Worm (Caenorhabditis elegans): ENCODE data around the gene jmjd-1.1.

Gene jmjd-1.1

DNA sequence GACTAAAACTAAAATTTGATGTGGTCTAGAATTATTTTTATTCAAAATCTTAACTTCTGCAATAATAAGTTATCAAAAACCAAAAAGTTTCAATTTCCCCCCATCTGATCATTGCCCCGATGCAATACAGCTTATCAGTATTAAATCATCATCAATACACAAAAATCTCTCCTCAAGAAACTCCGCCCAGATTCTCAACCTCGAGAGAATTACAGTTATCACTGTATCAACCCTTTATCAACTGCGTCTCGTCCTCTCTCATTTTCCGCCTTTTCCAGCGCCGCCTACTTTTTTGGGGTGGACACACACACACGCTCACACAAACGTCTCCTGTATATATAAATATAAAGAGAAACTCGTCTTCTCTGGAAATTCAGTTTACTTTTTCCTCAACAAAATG, 36.0 kb downstream of the jmjd-1.1 start, which contains the start of gene T27D12.1:
T27D12.1 (plus strand) TSS at position 301 of the 400 bp plus-strand sequence.
- TF ChIP-seq tra-4 (tag; optimal IDR thresholded peaks at IDR 0.05) (no peak), flt-1 (GFP tag; IDR thresholded peaks at IDR 0.05) (no peak), ceh-13 (GFP tag; optimal IDR thresholded peaks at IDR 0.05) (no peak), pes-1 (GFP tag; IDR thresholded peaks at IDR 0.05) (no peak), F13C5.2 (tag; optimal IDR thresholded peaks at IDR 0.05) (no peak)

DNA sequence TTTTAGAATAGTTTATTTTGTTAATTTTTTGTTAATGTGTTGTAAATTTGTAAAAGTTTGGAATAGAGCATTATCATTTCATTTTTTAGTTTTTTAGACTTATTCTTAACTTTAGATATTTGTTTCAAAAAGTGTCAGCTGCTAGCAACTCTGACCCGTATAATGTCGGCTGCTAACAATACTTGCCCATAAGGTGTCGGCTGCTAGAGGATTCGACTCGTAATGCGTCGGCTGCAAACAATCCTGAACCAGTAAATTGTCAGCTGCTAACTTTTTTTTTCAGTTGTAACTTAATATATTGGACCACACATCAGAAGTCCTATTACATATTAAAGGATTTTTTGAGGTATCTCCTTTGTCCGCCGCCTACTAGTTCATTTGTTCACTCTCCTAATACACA, 36.4 kb downstream of the jmjd-1.1 start:
- no peak for TF ChIP-seq ets-7 (tag; optimal IDR thresholded peaks at IDR 0.05)
- TF ChIP-seq scrt-1 (GFP tag; IDR thresholded peaks at IDR 0.05) = no peak
- TF ChIP-seq ama-1 (optimal IDR thresholded peaks at IDR 0.05) = no peak
- no peak for TF ChIP-seq tbx-37 (GFP tag; conservative IDR thresholded peaks at IDR 0.05)
- TF ChIP-seq pes-1 (GFP tag; IDR thresholded peaks at IDR 0.05) = no peak
- no peak for TF ChIP-seq F13C5.2 (tag; optimal IDR thresholded peaks at IDR 0.05)
- no peak for TF ChIP-seq hmg-4 (GFP tag; optimal IDR thresholded peaks at IDR 0.05)
- TF ChIP-seq flt-1 (GFP tag; IDR thresholded peaks at IDR 0.05) = no peak
- TF ChIP-seq hnd-1 (tag; optimal IDR thresholded peaks at IDR 0.05) = no peak
- no peak for TF ChIP-seq tbx-11 (GFP tag; IDR thresholded peaks at IDR 0.05)

ce11 chrII:11843441-11843840, 37.1 kb downstream of the jmjd-1.1 start:
- TF ChIP-seq hnd-1 (tag; optimal IDR thresholded peaks at IDR 0.05) (no peak), flt-1 (GFP tag; IDR thresholded peaks at IDR 0.05) (no peak), hmg-4 (GFP tag; optimal IDR thresholded peaks at IDR 0.05) (no peak), B0310.2 (tag; optimal IDR thresholded peaks at IDR 0.05) (no peak), F13C5.2 (tag; optimal IDR thresholded peaks at IDR 0.05) (no peak), ceh-36 (tag; optimal IDR thresholded peaks at IDR 0.05) (no peak), scrt-1 (GFP tag; IDR thresholded peaks at IDR 0.05) (no peak), sea-1 (GFP tag; conservative IDR thresholded peaks at IDR 0.05) (no peak), ets-7 (tag; optimal IDR thresholded peaks at IDR 0.05) (no peak), tra-4 (tag; optimal IDR thresholded peaks at IDR 0.05) (no peak), tbx-37 (GFP tag; conservative IDR thresholded peaks at IDR 0.05) (no peak), pes-1 (GFP tag; IDR thresholded peaks at IDR 0.05) (no peak), tbx-11 (GFP tag; IDR thresholded peaks at IDR 0.05) (no peak)

ce11 chrII:11844072-11844471, 37.7 kb downstream of the jmjd-1.1 start:
- TF ChIP-seq flt-1 (GFP tag; IDR thresholded peaks at IDR 0.05) (no peak), tra-4 (tag; optimal IDR thresholded peaks at IDR 0.05) (no peak), ets-7 (tag; optimal IDR thresholded peaks at IDR 0.05) (no peak), hmbx-1 (tag; optimal IDR thresholded peaks at IDR 0.05) (no peak), F13C5.2 (tag; optimal IDR thresholded peaks at IDR 0.05) (no peak), ceh-13 (GFP tag; optimal IDR thresholded peaks at IDR 0.05) (no peak), tbx-37 (GFP tag; conservative IDR thresholded peaks at IDR 0.05) (no peak), aly-1 (tag; optimal IDR thresholded peaks at IDR 0.05) (no peak), scrt-1 (GFP tag; IDR thresholded peaks at IDR 0.05) (no peak), tbx-11 (GFP tag; IDR thresholded peaks at IDR 0.05) (no peak), pes-1 (GFP tag; IDR thresholded peaks at IDR 0.05) (no peak)

DNA sequence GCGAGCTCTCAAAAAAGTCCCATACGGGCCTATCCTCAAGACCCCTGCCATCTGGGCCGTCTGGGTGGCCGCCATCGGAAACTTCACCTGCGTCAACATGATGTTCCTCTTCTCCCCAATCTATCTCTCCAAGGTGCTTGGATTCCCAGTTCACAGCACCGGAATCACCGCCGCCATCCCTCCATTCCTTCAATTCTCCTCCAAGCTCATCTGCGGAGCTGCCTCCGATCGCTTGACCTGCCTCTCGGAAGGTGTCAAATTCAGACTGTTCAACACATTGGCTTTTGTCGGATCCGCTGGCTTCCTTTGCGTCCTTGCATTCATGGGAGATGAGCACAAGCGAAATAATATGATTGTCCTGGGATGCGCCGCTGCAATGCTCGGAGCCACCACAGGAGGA, 38.6 kb downstream of the jmjd-1.1 start:
- TF ChIP-seq hnd-1 (tag; optimal IDR thresholded peaks at IDR 0.05) = no peak
- no peak for TF ChIP-seq ceh-13 (GFP tag; optimal IDR thresholded peaks at IDR 0.05)
- TF ChIP-seq pes-1 (GFP tag; IDR thresholded peaks at IDR 0.05) = no peak
- no peak for TF ChIP-seq B0310.2 (tag; optimal IDR thresholded peaks at IDR 0.05)
- no peak for TF ChIP-seq tbx-37 (GFP tag; conservative IDR thresholded peaks at IDR 0.05)

DNA sequence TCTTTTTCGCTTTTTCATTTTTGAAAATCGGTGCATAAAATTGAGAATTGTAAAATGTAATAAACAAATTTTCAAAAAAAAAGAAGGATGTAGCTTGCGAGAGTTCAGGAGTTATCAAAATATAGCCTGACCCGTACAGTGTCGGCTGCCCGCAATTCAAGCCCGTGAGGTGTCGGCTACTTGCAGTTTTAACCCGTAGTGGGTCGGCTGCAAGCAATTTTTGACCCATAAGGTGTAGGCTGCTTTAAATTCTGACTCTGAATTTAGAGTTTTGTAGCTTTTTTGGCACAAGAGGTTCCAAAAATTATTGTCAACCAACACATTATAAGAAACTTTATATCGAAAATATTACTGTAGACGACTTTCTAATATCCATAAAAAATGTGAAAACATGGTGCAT, 39.6 kb downstream of the jmjd-1.1 start:
- TF ChIP-seq hnd-1 (tag; optimal IDR thresholded peaks at IDR 0.05) (no peak), tbx-37 (GFP tag; conservative IDR thresholded peaks at IDR 0.05) (no peak), ama-1 (optimal IDR thresholded peaks at IDR 0.05) (no peak), tbx-11 (GFP tag; IDR thresholded peaks at IDR 0.05) (no peak), scrt-1 (GFP tag; IDR thresholded peaks at IDR 0.05) (no peak), tra-4 (tag; optimal IDR thresholded peaks at IDR 0.05) (no peak), flt-1 (GFP tag; IDR thresholded peaks at IDR 0.05) (no peak), ceh-13 (GFP tag; optimal IDR thresholded peaks at IDR 0.05) (no peak), pes-1 (GFP tag; IDR thresholded peaks at IDR 0.05) (no peak), sea-1 (GFP tag; conservative IDR thresholded peaks at IDR 0.05) (no peak), hmbx-1 (tag; optimal IDR thresholded peaks at IDR 0.05) (no peak), hmg-4 (GFP tag; optimal IDR thresholded peaks at IDR 0.05) (no peak), F13C5.2 (tag; optimal IDR thresholded peaks at IDR 0.05) (no peak), B0310.2 (tag; optimal IDR thresholded peaks at IDR 0.05) (no peak), aly-1 (tag; optimal IDR thresholded peaks at IDR 0.05) (no peak), ceh-36 (tag; optimal IDR thresholded peaks at IDR 0.05) (no peak), ets-7 (tag; optimal IDR thresholded peaks at IDR 0.05) (no peak)

DNA sequence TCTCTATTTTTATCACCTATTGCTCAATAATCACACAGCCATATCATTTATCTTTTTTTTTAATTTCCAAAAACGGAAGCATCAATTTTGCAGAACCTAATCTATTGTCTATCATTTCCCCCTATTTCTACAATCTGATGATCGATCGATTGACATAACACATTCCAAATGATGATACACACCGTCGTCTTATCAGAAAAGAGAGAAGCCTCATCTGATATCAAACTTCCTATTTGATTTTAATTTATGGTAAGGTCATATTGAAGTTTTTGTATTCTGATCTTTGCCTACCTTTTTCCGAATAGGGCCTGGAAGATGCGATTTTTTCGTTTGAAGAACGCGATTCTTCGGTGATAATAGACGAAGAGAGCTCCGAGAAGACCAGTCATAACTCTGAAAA, 43.2 kb downstream of the jmjd-1.1 start:
- no peak for TF ChIP-seq hmg-4 (GFP tag; optimal IDR thresholded peaks at IDR 0.05)
- TF ChIP-seq ceh-13 (GFP tag; optimal IDR thresholded peaks at IDR 0.05) = no peak
- TF ChIP-seq ceh-36 (tag; optimal IDR thresholded peaks at IDR 0.05) = no peak
- no peak for TF ChIP-seq ets-7 (tag; optimal IDR thresholded peaks at IDR 0.05)
- no peak for TF ChIP-seq hmbx-1 (tag; optimal IDR thresholded peaks at IDR 0.05)
- no peak for TF ChIP-seq sea-1 (GFP tag; conservative IDR thresholded peaks at IDR 0.05)
- TF ChIP-seq ama-1 (optimal IDR thresholded peaks at IDR 0.05) = no peak
- TF ChIP-seq tbx-37 (GFP tag; conservative IDR thresholded peaks at IDR 0.05) = no peak
- no peak for TF ChIP-seq flt-1 (GFP tag; IDR thresholded peaks at IDR 0.05)
- TF ChIP-seq aly-1 (tag; optimal IDR thresholded peaks at IDR 0.05) = no peak
- no peak for TF ChIP-seq scrt-1 (GFP tag; IDR thresholded peaks at IDR 0.05)
- TF ChIP-seq tbx-11 (GFP tag; IDR thresholded peaks at IDR 0.05) = no peak
- TF ChIP-seq tra-4 (tag; optimal IDR thresholded peaks at IDR 0.05) = no peak
- no peak for TF ChIP-seq hnd-1 (tag; optimal IDR thresholded peaks at IDR 0.05)
- TF ChIP-seq B0310.2 (tag; optimal IDR thresholded peaks at IDR 0.05) = no peak
